Worm (Caenorhabditis elegans) whole organism, L4 larva: ENCODE measurements around the gene egl-3.
A peak's percentile ranks its signal among the peaks of the same experiment; 100 is the strongest.

Source experiments
- F26F4.8 ChIP-seq: fragments of 200-800 bp; sonication (Bioruptor generic); conservative IDR thresholded peaks from 2 replicates; pipeline ENCODE4 v1.3.6; 2022; ENCODE audit warnings: missing genetic modification characterization, missing compliant biosample characterization
- F37D6.2 ChIP-seq: sonication (generic microtip); optimal IDR thresholded peaks from 2 replicates; lab custom pipeline; 2016; ENCODE audit warnings: mild to moderate bottlenecking, missing genetic modification characterization, missing compliant biosample characterization
- F44E2.7 ChIP-seq: fragments of 200-800 bp; sonication (Bioruptor generic); IDR thresholded peaks from 2 replicates; pipeline ENCODE4 v2.1.2; 2022; ENCODE audit warnings: missing genetic modification characterization, missing compliant biosample characterization
- R02D3.7 ChIP-seq: fragments of 150-350 bp; sonication (generic microtip); optimal IDR thresholded peaks from 3 replicates; lab custom pipeline; 2014; ENCODE audit warnings: missing biosample characterization, missing genetic modification characterization
- T26A8.4 ChIP-seq: fragments of 200-800 bp; sonication (Bioruptor generic); IDR thresholded peaks from 2 replicates; pipeline ENCODE4 v1.3.6; 2022; ENCODE audit warnings: missing genetic modification characterization, missing compliant biosample characterization
- Y48G9A.11 ChIP-seq: fragments of 200-800 bp; sonication (Bioruptor generic); IDR thresholded peaks from 2 replicates; pipeline ENCODE4 v1.3.6; 2022; ENCODE audit warnings: missing genetic modification reagents, missing genetic modification characterization, missing compliant biosample characterization
- Y75B8A.6 ChIP-seq: fragments of 200-800 bp; sonication (Bioruptor generic); IDR thresholded peaks from 2 replicates; pipeline ENCODE4 v1.3.6; 2022; ENCODE audit warnings: missing genetic modification reagents, missing genetic modification characterization, missing compliant biosample characterization
- ama-1 ChIP-seq: fragments of 150-350 bp; optimal IDR thresholded peaks from 2 replicates; lab custom pipeline; 2014; ENCODE audit warnings: inconsistent platforms, mixed read lengths
- arid-1 ChIP-seq: fragments of 200-800 bp; sonication (Bioruptor generic); conservative IDR thresholded peaks from 2 replicates; pipeline ENCODE4 v1.3.6; 2022; ENCODE audit warnings: missing genetic modification reagents, missing genetic modification characterization, missing compliant biosample characterization
- attf-4 ChIP-seq: sonication (generic microtip); optimal IDR thresholded peaks from 3 replicates; lab custom pipeline; 2017; ENCODE audit warnings: missing biosample characterization, missing genetic modification characterization
- ceh-28 ChIP-seq: fragments of 150-350 bp; optimal IDR thresholded peaks from 2 replicates; lab custom pipeline; 2014; ENCODE audit warnings: missing biosample characterization, missing genetic modification reagents, missing genetic modification characterization
- ceh-82 ChIP-seq: sonication (generic microtip); optimal IDR thresholded peaks from 2 replicates; lab custom pipeline; 2017; ENCODE audit warnings: missing biosample characterization, missing genetic modification characterization
- ctbp-1 ChIP-seq: fragments of 200-800 bp; sonication (Bioruptor generic); IDR thresholded peaks from 2 replicates; pipeline ENCODE4 v1.3.6; 2022; ENCODE audit warnings: missing genetic modification reagents, missing genetic modification characterization, missing compliant biosample characterization
- daf-12 ChIP-seq: fragments of 150-350 bp; optimal IDR thresholded peaks from 2 replicates; lab custom pipeline; 2014; ENCODE audit warnings: missing biosample characterization, missing genetic modification reagents, missing genetic modification characterization
- daf-8 ChIP-seq: fragments of 200-800 bp; sonication (Bioruptor generic); IDR thresholded peaks from 2 replicates; pipeline ENCODE4 v1.3.6; 2022; ENCODE audit warnings: missing genetic modification characterization, missing compliant biosample characterization
- dmd-6 ChIP-seq: fragments of 200-800 bp; sonication (Bioruptor generic); IDR thresholded peaks from 2 replicates; pipeline ENCODE4 v1.3.6; 2022; ENCODE audit warnings: missing genetic modification reagents, missing genetic modification characterization, missing compliant biosample characterization
- duxl-1 ChIP-seq: sonication (generic microtip); optimal IDR thresholded peaks from 2 replicates; lab custom pipeline; 2016; ENCODE audit warnings: mild to moderate bottlenecking, missing genetic modification characterization, moderate library complexity, missing compliant biosample characterization; ENCODE audit not compliant: poor library complexity
- egl-27 ChIP-seq: sonication (generic microtip); optimal IDR thresholded peaks from 3 replicates; lab custom pipeline; 2017; ENCODE audit warnings: missing biosample characterization, missing genetic modification reagents, missing genetic modification characterization
- egl-43 ChIP-seq: fragments of 200-800 bp; sonication (Bioruptor generic); IDR thresholded peaks from 2 replicates; pipeline ENCODE4 v1.3.6; 2022; ENCODE audit warnings: missing genetic modification reagents, missing genetic modification characterization, missing compliant biosample characterization
- fkh-10 ChIP-seq: fragments of 150-350 bp; optimal IDR thresholded peaks from 2 replicates; lab custom pipeline; 2014; ENCODE audit warnings: missing biosample characterization, missing genetic modification reagents, missing genetic modification characterization
- fos-1 ChIP-seq: fragments of 150-350 bp; optimal IDR thresholded peaks from 2 replicates; lab custom pipeline; 2014; ENCODE audit warnings: missing biosample characterization, missing genetic modification characterization
- hmg-1.1 ChIP-seq: fragments of 200-800 bp; sonication (Bioruptor generic); IDR thresholded peaks from 2 replicates; pipeline ENCODE4 v1.3.6; 2022; ENCODE audit warnings: missing genetic modification reagents, missing genetic modification characterization, missing compliant biosample characterization
- lin-1 ChIP-seq: fragments of 200-800 bp; sonication (Bioruptor generic); IDR thresholded peaks from 2 replicates; pipeline ENCODE4 v1.3.6; 2022; ENCODE audit warnings: missing genetic modification reagents, missing genetic modification characterization, missing compliant biosample characterization
- lin-29 ChIP-seq: fragments of 200-800 bp; sonication (Bioruptor generic); IDR thresholded peaks from 2 replicates; pipeline ENCODE4 v1.3.6; 2022; ENCODE audit warnings: missing genetic modification reagents, missing genetic modification characterization, missing compliant biosample characterization
- madf-9 ChIP-seq: fragments of 200-800 bp; sonication (Bioruptor generic); conservative IDR thresholded peaks from 2 replicates; pipeline ENCODE4 v1.3.6; 2022; ENCODE audit warnings: missing genetic modification reagents, missing genetic modification characterization, missing compliant biosample characterization
- mdl-1 ChIP-seq, 2 experiments: fragments of 150-350 bp in 1 of 2; sonication (generic microtip) in 1 of 2; optimal IDR thresholded peaks; 2 replicates each; lab custom pipeline; 2014 to 2017; ENCODE audit warnings: missing biosample characterization in 2 of 2, missing genetic modification characterization in 2 of 2
- mdt-29 ChIP-seq: fragments of 200-800 bp; sonication (Bioruptor generic); IDR thresholded peaks from 2 replicates; pipeline ENCODE4 v1.3.6; 2022; ENCODE audit warnings: missing genetic modification reagents, missing genetic modification characterization, missing compliant biosample characterization
- mep-1 ChIP-seq: fragments of 150-350 bp; sonication (generic microtip); optimal IDR thresholded peaks from 3 replicates; lab custom pipeline; 2014; ENCODE audit warnings: missing biosample characterization, missing genetic modification characterization
- mes-2 ChIP-seq: sonication (generic microtip); optimal IDR thresholded peaks from 2 replicates; lab custom pipeline; 2016; ENCODE audit warnings: missing genotype, mild to moderate bottlenecking, missing genetic modification characterization, missing compliant biosample characterization; ENCODE audit not compliant: poor library complexity, severe bottlenecking
- mxl-2 ChIP-seq: fragments of 200-800 bp; sonication (Bioruptor generic); conservative IDR thresholded peaks from 2 replicates; pipeline ENCODE4 v1.3.6; 2022; ENCODE audit warnings: missing genetic modification reagents, missing genetic modification characterization, missing compliant biosample characterization
- pha-4 ChIP-seq, 2 experiments: fragments of 150-350 bp in 1 of 2; fragments of 200-800 bp in 1 of 2; sonication (Bioruptor generic) in 1 of 2; IDR thresholded peaks in 1 of 2; optimal IDR thresholded peaks in 1 of 2; 2 replicates each; pipeline versions ENCODE4 v1.3.6 to Lab custom; 2014 to 2022; ENCODE audit warnings: missing genetic modification characterization in 2 of 2, missing genetic modification reagents in 2 of 2, missing biosample characterization in 1 of 2, missing compliant biosample characterization in 1 of 2
- php-3 ChIP-seq: fragments of 200-800 bp; sonication (Bioruptor generic); IDR thresholded peaks from 2 replicates; pipeline ENCODE4 v1.3.6; 2022; ENCODE audit warnings: missing genetic modification reagents, missing genetic modification characterization, missing compliant biosample characterization
- rbr-2 ChIP-seq: sonication (generic microtip); optimal IDR thresholded peaks from 2 replicates; lab custom pipeline; 2016; ENCODE audit warnings: missing genotype, missing genetic modification characterization, missing compliant biosample characterization
- saeg-2 ChIP-seq: fragments of 200-800 bp; sonication (Bioruptor generic); IDR thresholded peaks from 2 replicates; pipeline ENCODE4 v1.3.6; 2022; ENCODE audit warnings: missing genetic modification reagents, missing genetic modification characterization, missing compliant biosample characterization
- skn-1 ChIP-seq: fragments of 150-350 bp; optimal IDR thresholded peaks from 2 replicates; lab custom pipeline; 2014; ENCODE audit warnings: missing biosample characterization, missing genetic modification characterization
- snpc-1.2 ChIP-seq: fragments of 200-800 bp; sonication (Bioruptor generic); IDR thresholded peaks from 2 replicates; pipeline ENCODE4 v1.3.6; 2022; ENCODE audit warnings: missing genetic modification reagents, missing genetic modification characterization, missing compliant biosample characterization
- spr-1 ChIP-seq: sonication (generic microtip); optimal IDR thresholded peaks from 2 replicates; lab custom pipeline; 2016; ENCODE audit warnings: mild to moderate bottlenecking, missing genetic modification characterization, missing compliant biosample characterization
- unc-130 ChIP-seq: sonication (generic microtip); optimal IDR thresholded peaks from 2 replicates; lab custom pipeline; 2016; ENCODE audit warnings: missing genetic modification reagents, missing genetic modification characterization, missing compliant biosample characterization
- unc-39 ChIP-seq: sonication (generic microtip); optimal IDR thresholded peaks from 2 replicates; lab custom pipeline; 2017; ENCODE audit warnings: missing biosample characterization, missing genetic modification characterization
- vab-7 ChIP-seq: fragments of 200-800 bp; sonication (Bioruptor generic); IDR thresholded peaks from 2 replicates; pipeline ENCODE4 v1.3.6; 2022; ENCODE audit warnings: missing genetic modification reagents, missing genetic modification characterization, missing compliant biosample characterization
- zfp-2 ChIP-seq: sonication (generic microtip); optimal IDR thresholded peaks from 2 replicates; lab custom pipeline; 2016; ENCODE audit warnings: mild to moderate bottlenecking, missing genetic modification characterization, missing compliant biosample characterization
- zip-11 ChIP-seq: fragments of 200-800 bp; sonication (Bioruptor generic); IDR thresholded peaks from 2 replicates; pipeline ENCODE4 v1.3.6; 2022; ENCODE audit warnings: missing genetic modification characterization, missing compliant biosample characterization
- zip-2 ChIP-seq: fragments of 150-350 bp; optimal IDR thresholded peaks from 2 replicates; lab custom pipeline; 2014; ENCODE audit warnings: missing biosample characterization, missing genetic modification characterization

Gene egl-3

ce11 chrV:10159972-10160371 is 13.6 kb downstream of the egl-3 start (continued):
- no peak for TF ChIP-seq lin-29
- no peak for TF ChIP-seq madf-9 (GFP tag; lab: Robert Waterston, UW)
- no peak for TF ChIP-seq daf-12 (tag; lab: Kevin White, UChicago)
- no peak for TF ChIP-seq F26F4.8 (GFP tag; lab: Robert Waterston, UW)
- TF ChIP-seq lin-1 (GFP tag; lab: Robert Waterston, UW): no peak
- no peak for TF ChIP-seq F37D6.2
- TF ChIP-seq mep-1 (tag; lab: Kevin White, UChicago): no peak
- TF ChIP-seq fkh-10: no peak
- no peak for TF ChIP-seq mdt-29 (GFP tag; lab: Robert Waterston, UW)
- no peak for TF ChIP-seq zip-11 (GFP tag; lab: Robert Waterston, UW)
- no peak for TF ChIP-seq egl-43 (GFP tag; lab: Robert Waterston, UW)
- no peak for TF ChIP-seq ctbp-1
- TF ChIP-seq unc-130: no peak
- TF ChIP-seq Y75B8A.6 (GFP tag; lab: Robert Waterston, UW): no peak
- no peak for TF ChIP-seq hmg-1.1 (GFP tag; lab: Robert Waterston, UW)
- no peak for TF ChIP-seq Y48G9A.11 (GFP tag; lab: Robert Waterston, UW)
- no peak for TF ChIP-seq egl-27 (tag; lab: Kevin White, UChicago)
- TF ChIP-seq duxl-1 (tag; lab: Kevin White, UChicago): no peak
- no peak for TF ChIP-seq F44E2.7 (GFP tag; lab: Robert Waterston, UW)
- TF ChIP-seq php-3 (GFP tag; lab: Robert Waterston, UW): peak; percentile 87
- no peak for TF ChIP-seq unc-39 (tag; lab: Kevin White, UChicago)
- no peak for TF ChIP-seq zfp-2
- no peak for TF ChIP-seq T26A8.4 (GFP tag; lab: Robert Waterston, UW)
- no peak for TF ChIP-seq snpc-1.2 (GFP tag; lab: Robert Waterston, UW)
- no peak for TF ChIP-seq spr-1 (tag; lab: Kevin White, UChicago)
- TF ChIP-seq mxl-2 (GFP tag; lab: Robert Waterston, UW): no peak
- no peak for TF ChIP-seq zip-2
- no peak for TF ChIP-seq R02D3.7 (tag; lab: Kevin White, UChicago)
- no peak for TF ChIP-seq rbr-2 (tag; lab: Kevin White, UChicago)
- peak in 1 of 2 experiments; percentile 64 for TF ChIP-seq mdl-1 (tag; optimal IDR thresholded peaks at IDR 0.05; lab: Kevin White, UChicago)

- TF ChIP-seq daf-8 (GFP tag; lab: Robert Waterston, UW): no peak
- no peak for TF ChIP-seq ceh-82
- no peak for TF ChIP-seq pha-4 (GFP tag; IDR thresholded peaks at IDR 0.05; lab: Robert Waterston, UW)
- TF ChIP-seq pha-4 (tag; optimal IDR thresholded peaks at IDR 0.05; lab: Kevin White, UChicago): no peak
- TF ChIP-seq attf-4 (tag; lab: Kevin White, UChicago): no peak
- no peak for TF ChIP-seq skn-1 (tag; lab: Kevin White, UChicago)
- TF ChIP-seq madf-9 (GFP tag; lab: Robert Waterston, UW): no peak
- no peak for TF ChIP-seq vab-7
- no peak for TF ChIP-seq F26F4.8 (GFP tag; lab: Robert Waterston, UW)
Measured at ce11 chrV:10158528-10158927, 15.0 kb downstream of the egl-3 start, which contains the start of gene srsx-30. Gene srsx-30, plus strand, starts transcription at chrV:10158828.

- no peak for TF ChIP-seq dmd-6 (GFP tag; lab: Robert Waterston, UW)
- TF ChIP-seq ceh-82: no peak
- TF ChIP-seq arid-1 (GFP tag; lab: Robert Waterston, UW): no peak
- TF ChIP-seq ama-1 (lab: Kevin White, UChicago): no peak
- no peak for TF ChIP-seq saeg-2 (GFP tag; lab: Robert Waterston, UW)
- no peak for TF ChIP-seq ceh-28 (tag; lab: Kevin White, UChicago)
- TF ChIP-seq fos-1 (tag; lab: Kevin White, UChicago): no peak
- TF ChIP-seq mes-2 (tag; lab: Kevin White, UChicago): no peak
Measured at ce11 chrV:10154698-10155097, 18.9 kb downstream of the egl-3 start, which contains the start of gene srsx-29. Gene srsx-29, plus strand, starts transcription at chrV:10154998.
